Fruit fly (Drosophila melanogaster): ENCODE data around the gene Mst98Ca.

Gene Mst98Ca

dm6 chr3R:28323718-28324350 lies 32.7 kb downstream of the Mst98Ca start:
- no peak for TF ChIP-seq rn (GFP tag; IDR thresholded peaks at IDR 0.05)
- no peak for TF ChIP-seq fd96Ca (GFP tag; IDR thresholded peaks at IDR 0.05)
- TF ChIP-seq Pif1A (GFP tag; optimal IDR thresholded peaks at IDR 0.05), result no peak
- TF ChIP-seq CG12605 (GFP tag; IDR thresholded peaks at IDR 0.05), result no peak
- TF ChIP-seq CG10348 (GFP tag; IDR thresholded peaks at IDR 0.05), result no peak
- no peak for TF ChIP-seq CG15710 (tag; optimal IDR thresholded peaks at IDR 0.05)
- TF ChIP-seq D1 (tag; optimal IDR thresholded peaks at IDR 0.05), result no peak
- no peak for TF ChIP-seq CG14655 (GFP tag; optimal IDR thresholded peaks at IDR 0.05)
- no peak for TF ChIP-seq Snoo (tag; optimal IDR thresholded peaks at IDR 0.05)

- TF ChIP-seq CG4496 (GFP tag; IDR thresholded peaks at IDR 0.05), result no peak
- no peak for TF ChIP-seq Snoo (tag; optimal IDR thresholded peaks at IDR 0.05)
- TF ChIP-seq Pif1B (GFP tag; optimal IDR thresholded peaks at IDR 0.05), result peak; percentile 0
Observed at dm6 chr3R:28324834-28325233, 33.7 kb downstream of the Mst98Ca start.

DNA sequence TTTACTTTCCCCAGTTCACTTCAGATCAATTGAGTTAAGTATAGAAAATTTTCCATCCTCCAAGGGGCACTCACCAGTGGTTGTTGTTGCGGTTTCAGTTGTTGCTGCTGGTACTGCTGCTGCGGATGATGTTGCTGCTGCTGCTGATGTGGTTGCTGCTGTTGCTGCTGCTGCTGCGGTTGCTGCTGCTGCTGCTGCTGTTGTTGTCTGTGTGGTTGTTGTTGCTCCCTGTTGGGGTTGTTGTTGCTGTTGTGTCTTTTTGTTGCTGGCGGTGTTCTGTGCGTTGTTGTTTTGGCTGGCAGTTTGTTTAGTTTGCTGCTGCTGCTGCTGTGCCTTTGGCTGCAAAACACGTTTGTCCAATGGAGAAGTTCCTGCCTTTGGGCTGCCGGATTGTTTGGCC lies 34.3 kb downstream of the Mst98Ca start:
- TF ChIP-seq CG14655 (GFP tag; optimal IDR thresholded peaks at IDR 0.05) (no peak), CG32121 (GFP tag; IDR thresholded peaks at IDR 0.05) (no peak), Pif1B (GFP tag; optimal IDR thresholded peaks at IDR 0.05) (no peak), gl (tag; optimal IDR thresholded peaks at IDR 0.05) (no peak), D1 (tag; optimal IDR thresholded peaks at IDR 0.05) (no peak), CG4496 (GFP tag; IDR thresholded peaks at IDR 0.05) (no peak), CG13204 (GFP tag; optimal IDR thresholded peaks at IDR 0.05) (peak; percentile 72), fd96Ca (GFP tag; IDR thresholded peaks at IDR 0.05) (no peak), EcR (GFP tag; optimal IDR thresholded peaks at IDR 0.05) (peak; percentile 16), Pif1A (GFP tag; optimal IDR thresholded peaks at IDR 0.05) (no peak)

DNA sequence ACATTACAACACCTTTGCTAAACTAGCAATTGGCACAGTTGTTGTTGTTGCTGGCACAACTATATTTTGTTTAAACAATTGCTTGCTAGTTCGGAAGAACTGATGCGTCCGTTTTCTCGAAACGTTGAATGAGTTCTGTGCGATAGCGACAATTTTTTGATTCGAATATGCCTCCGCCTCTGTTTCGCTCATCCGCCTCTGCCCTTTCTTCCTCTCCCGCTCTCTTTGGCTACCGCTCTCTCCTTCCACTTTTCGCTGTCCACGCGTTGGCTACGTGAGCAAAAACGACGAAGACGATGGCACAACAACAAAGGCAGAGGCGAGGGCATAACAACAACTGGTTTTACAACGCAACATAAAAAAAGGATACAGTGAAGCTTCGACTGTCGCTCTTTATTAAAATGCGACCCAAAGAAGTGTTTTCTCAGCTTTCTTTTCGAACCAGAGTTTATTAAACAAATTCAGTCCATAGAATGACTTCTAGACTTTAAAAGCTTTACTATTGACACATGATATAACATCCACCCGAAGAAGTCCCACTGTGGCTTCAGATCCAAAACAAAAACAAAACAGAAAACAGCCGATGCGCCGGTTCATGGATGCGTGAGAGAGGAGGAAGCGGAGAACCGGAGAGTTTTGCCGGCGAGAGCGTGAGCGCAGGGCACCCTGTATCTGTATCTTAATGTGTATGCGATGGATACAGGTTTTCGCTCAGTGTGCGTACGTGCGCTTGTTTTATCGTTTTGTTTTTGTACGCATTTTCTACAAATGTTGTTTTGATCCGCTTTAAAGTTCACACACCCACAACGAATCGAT lies 35.2 kb downstream of the Mst98Ca start:
- peak; percentile 100 for TF ChIP-seq CG14655 (GFP tag; optimal IDR thresholded peaks at IDR 0.05)
- TF ChIP-seq CG12605 (GFP tag; IDR thresholded peaks at IDR 0.05), result no peak
- peak; percentile 100 for TF ChIP-seq gl (tag; optimal IDR thresholded peaks at IDR 0.05)
- TF ChIP-seq CG13204 (GFP tag; optimal IDR thresholded peaks at IDR 0.05), result peak; percentile 100
- peak; percentile 97 for TF ChIP-seq EcR (GFP tag; optimal IDR thresholded peaks at IDR 0.05)
- TF ChIP-seq CG10348 (GFP tag; IDR thresholded peaks at IDR 0.05), result no peak
- peak; percentile 100 for TF ChIP-seq Pif1B (GFP tag; optimal IDR thresholded peaks at IDR 0.05)
- no peak for TF ChIP-seq fd96Ca (GFP tag; IDR thresholded peaks at IDR 0.05)
- TF ChIP-seq Ets98B (GFP tag; IDR thresholded peaks at IDR 0.05), result no peak
- TF ChIP-seq rn (GFP tag; IDR thresholded peaks at IDR 0.05), result no peak
- no peak for TF ChIP-seq CG32121 (GFP tag; IDR thresholded peaks at IDR 0.05)
- peak; percentile 100 for TF ChIP-seq CG17806 (tag; optimal IDR thresholded peaks at IDR 0.05)
- TF ChIP-seq CG9948 (tag; optimal IDR thresholded peaks at IDR 0.05), result peak; percentile 100
- TF ChIP-seq CG4496 (GFP tag; IDR thresholded peaks at IDR 0.05), result no peak
- TF ChIP-seq D1 (tag; optimal IDR thresholded peaks at IDR 0.05), result peak; percentile 100
- TF ChIP-seq Pif1A (GFP tag; optimal IDR thresholded peaks at IDR 0.05), result peak; percentile 100
- TF ChIP-seq CG8301 (tag; optimal IDR thresholded peaks at IDR 0.05), result peak; percentile 100
- peak; percentile 100 for TF ChIP-seq Snoo (tag; optimal IDR thresholded peaks at IDR 0.05)
- TF ChIP-seq CG34367 (tag; optimal IDR thresholded peaks at IDR 0.05), result peak; percentile 100
- peak; percentile 100 for TF ChIP-seq CG15710 (tag; optimal IDR thresholded peaks at IDR 0.05)
- peak; percentile 100 for TF ChIP-seq CG8159 (tag; optimal IDR thresholded peaks at IDR 0.05)

dm6 chr3R:28327132-28327531 lies 36.0 kb downstream of the Mst98Ca start:
- TF ChIP-seq CG34367 (tag; optimal IDR thresholded peaks at IDR 0.05) (no peak), CG8159 (tag; optimal IDR thresholded peaks at IDR 0.05) (peak; percentile 4), Ets98B (GFP tag; IDR thresholded peaks at IDR 0.05) (no peak), CG17806 (tag; optimal IDR thresholded peaks at IDR 0.05) (peak; percentile 22), gl (tag; optimal IDR thresholded peaks at IDR 0.05) (no peak), CG15710 (tag; optimal IDR thresholded peaks at IDR 0.05) (peak; percentile 18), Pif1A (GFP tag; optimal IDR thresholded peaks at IDR 0.05) (peak; percentile 29), CG32121 (GFP tag; IDR thresholded peaks at IDR 0.05) (no peak), CG13204 (GFP tag; optimal IDR thresholded peaks at IDR 0.05) (no peak), CG8301 (tag; optimal IDR thresholded peaks at IDR 0.05) (no peak), Pif1B (GFP tag; optimal IDR thresholded peaks at IDR 0.05) (no peak), CG9948 (tag; optimal IDR thresholded peaks at IDR 0.05) (peak; percentile 22), D1 (tag; optimal IDR thresholded peaks at IDR 0.05) (peak; percentile 8), CG14655 (GFP tag; optimal IDR thresholded peaks at IDR 0.05) (no peak), CG4496 (GFP tag; IDR thresholded peaks at IDR 0.05) (no peak), CG12605 (GFP tag; IDR thresholded peaks at IDR 0.05) (no peak), Snoo (tag; optimal IDR thresholded peaks at IDR 0.05) (peak; percentile 15)
